Worm (Caenorhabditis elegans): Measurements from ENCODE around the gene num-1.

ce11 chrV:20826618-20827017 is 3.0 kb upstream of the num-1 start:
- TF ChIP-seq mdl-1 (tag; optimal IDR thresholded peaks at IDR 0.05) (no peak), fkh-10 (GFP tag; optimal IDR thresholded peaks at IDR 0.05) (no peak), snpc-4 (tag; optimal IDR thresholded peaks at IDR 0.05) (no peak), ces-1 (GFP tag; optimal IDR thresholded peaks at IDR 0.05) (no peak)
